Worm (Caenorhabditis elegans) whole organism, L4 larva: ENCODE data around the gene F41E6.17.

Source experiments
- D1046.2 ChIP-seq: fragments of 200-800 bp; sonication (Bioruptor generic); IDR thresholded peaks from 2 replicates; pipeline ENCODE4 v1.3.6; 2022; ENCODE audit warnings: missing genetic modification characterization, missing compliant biosample characterization
- F44E2.7 ChIP-seq: fragments of 200-800 bp; sonication (Bioruptor generic); IDR thresholded peaks from 2 replicates; pipeline ENCODE4 v2.1.2; 2022; ENCODE audit warnings: missing genetic modification characterization, missing compliant biosample characterization
- T20F7.1 ChIP-seq: fragments of 200-800 bp; sonication (Bioruptor generic); optimal IDR thresholded peaks from 2 replicates; lab custom pipeline; 2018; ENCODE audit warnings: mild to moderate bottlenecking, missing genetic modification characterization, missing compliant biosample characterization
- T26A8.4 ChIP-seq: fragments of 200-800 bp; sonication (Bioruptor generic); IDR thresholded peaks from 2 replicates; pipeline ENCODE4 v1.3.6; 2022; ENCODE audit warnings: missing genetic modification characterization, missing compliant biosample characterization
- Y48G9A.11 ChIP-seq: fragments of 200-800 bp; sonication (Bioruptor generic); IDR thresholded peaks from 2 replicates; pipeline ENCODE4 v1.3.6; 2022; ENCODE audit warnings: missing genetic modification reagents, missing genetic modification characterization, missing compliant biosample characterization
- Y5F2A.4 ChIP-seq: fragments of 200-800 bp; sonication (Bioruptor generic); optimal IDR thresholded peaks from 2 replicates; lab custom pipeline; 2018; ENCODE audit warnings: mild to moderate bottlenecking, missing genetic modification characterization, missing compliant biosample characterization
- Y75B8A.6 ChIP-seq: fragments of 200-800 bp; sonication (Bioruptor generic); IDR thresholded peaks from 2 replicates; pipeline ENCODE4 v1.3.6; 2022; ENCODE audit warnings: missing genetic modification reagents, missing genetic modification characterization, missing compliant biosample characterization
- ZK337.2 ChIP-seq: fragments of 200-800 bp; sonication (Bioruptor generic); IDR thresholded peaks from 2 replicates; pipeline ENCODE4 v1.3.6; 2022; ENCODE audit warnings: missing genetic modification reagents, missing genetic modification characterization, missing compliant biosample characterization
- arid-1 ChIP-seq: fragments of 200-800 bp; sonication (Bioruptor generic); conservative IDR thresholded peaks from 2 replicates; pipeline ENCODE4 v1.3.6; 2022; ENCODE audit warnings: missing genetic modification reagents, missing genetic modification characterization, missing compliant biosample characterization
- attf-4 ChIP-seq: sonication (generic microtip); optimal IDR thresholded peaks from 3 replicates; lab custom pipeline; 2017; ENCODE audit warnings: missing biosample characterization, missing genetic modification characterization
- ceh-20 ChIP-seq: fragments of 200-800 bp; sonication (Bioruptor generic); IDR thresholded peaks from 2 replicates; pipeline ENCODE4 v1.3.6; 2022; ENCODE audit warnings: missing genetic modification reagents, missing genetic modification characterization, missing compliant biosample characterization
- ceh-28 ChIP-seq: fragments of 150-350 bp; optimal IDR thresholded peaks from 2 replicates; lab custom pipeline; 2014; ENCODE audit warnings: missing biosample characterization, missing genetic modification reagents, missing genetic modification characterization
- daf-16 ChIP-seq, 3 experiments: sonication (generic microtip); optimal IDR thresholded peaks; 2 replicates each; lab custom pipeline; 2016 to 2017; ENCODE audit warnings: missing genetic modification characterization in 3 of 3, missing genetic modification reagents in 3 of 3, mild to moderate bottlenecking in 2 of 3, missing compliant biosample characterization in 2 of 3, missing biosample characterization in 1 of 3, moderate library complexity in 1 of 3
- daf-19 ChIP-seq: fragments of 200-800 bp; sonication (Bioruptor generic); conservative IDR thresholded peaks from 2 replicates; pipeline ENCODE4 v1.3.6; 2022; ENCODE audit warnings: missing genetic modification characterization, missing compliant biosample characterization
- dmd-8 ChIP-seq: fragments of 200-800 bp; sonication (Bioruptor generic); IDR thresholded peaks from 2 replicates; pipeline ENCODE4 v1.3.6; 2022; ENCODE audit warnings: missing genetic modification characterization, missing compliant biosample characterization
- dpl-1 ChIP-seq: fragments of 150-350 bp; optimal IDR thresholded peaks from 2 replicates; lab custom pipeline; 2014; ENCODE audit warnings: missing biosample characterization, missing genetic modification reagents, missing genetic modification characterization
- duxl-1 ChIP-seq: sonication (generic microtip); optimal IDR thresholded peaks from 2 replicates; lab custom pipeline; 2016; ENCODE audit warnings: mild to moderate bottlenecking, missing genetic modification characterization, moderate library complexity, missing compliant biosample characterization; ENCODE audit not compliant: poor library complexity
- egl-27 ChIP-seq: sonication (generic microtip); optimal IDR thresholded peaks from 3 replicates; lab custom pipeline; 2017; ENCODE audit warnings: missing biosample characterization, missing genetic modification reagents, missing genetic modification characterization
- hif-1 ChIP-seq, 2 experiments: sonication (generic microtip); optimal IDR thresholded peaks; 2 replicates each; lab custom pipeline; 2016 to 2017; ENCODE audit warnings: missing compliant biosample characterization in 2 of 2, missing genetic modification characterization in 2 of 2, missing genetic modification reagents in 2 of 2, missing genotype in 2 of 2, mild to moderate bottlenecking in 1 of 2
- hlh-11 ChIP-seq: fragments of 200-800 bp; sonication (Bioruptor generic); optimal IDR thresholded peaks from 2 replicates; lab custom pipeline; 2018; ENCODE audit warnings: mild to moderate bottlenecking, missing genetic modification characterization, missing compliant biosample characterization
- hlh-30 ChIP-seq: sonication (generic microtip); optimal IDR thresholded peaks from 2 replicates; lab custom pipeline; 2017; ENCODE audit warnings: antibody characterized with exemption, mild to moderate bottlenecking, missing genetic modification characterization, missing compliant biosample characterization; ENCODE audit not compliant: insufficient read depth
- lin-1 ChIP-seq: fragments of 200-800 bp; sonication (Bioruptor generic); IDR thresholded peaks from 2 replicates; pipeline ENCODE4 v1.3.6; 2022; ENCODE audit warnings: missing genetic modification reagents, missing genetic modification characterization, missing compliant biosample characterization
- lin-29 ChIP-seq: fragments of 200-800 bp; sonication (Bioruptor generic); IDR thresholded peaks from 2 replicates; pipeline ENCODE4 v1.3.6; 2022; ENCODE audit warnings: missing genetic modification reagents, missing genetic modification characterization, missing compliant biosample characterization
- madf-5 ChIP-seq, 2 experiments: fragments of 200-800 bp; sonication (Bioruptor generic); IDR thresholded peaks; 2 replicates each; pipeline ENCODE4 v1.3.6; 2022; ENCODE audit warnings: missing compliant biosample characterization in 2 of 2, missing genetic modification characterization in 2 of 2
- mdl-1 ChIP-seq, 2 experiments: fragments of 150-350 bp in 1 of 2; sonication (generic microtip) in 1 of 2; optimal IDR thresholded peaks; 2 replicates each; lab custom pipeline; 2014 to 2017; ENCODE audit warnings: missing biosample characterization in 2 of 2, missing genetic modification characterization in 2 of 2
- mdt-29 ChIP-seq: fragments of 200-800 bp; sonication (Bioruptor generic); IDR thresholded peaks from 2 replicates; pipeline ENCODE4 v1.3.6; 2022; ENCODE audit warnings: missing genetic modification reagents, missing genetic modification characterization, missing compliant biosample characterization
- mes-2 ChIP-seq: sonication (generic microtip); optimal IDR thresholded peaks from 2 replicates; lab custom pipeline; 2016; ENCODE audit warnings: missing genotype, mild to moderate bottlenecking, missing genetic modification characterization, missing compliant biosample characterization; ENCODE audit not compliant: poor library complexity, severe bottlenecking
- mxl-2 ChIP-seq: fragments of 200-800 bp; sonication (Bioruptor generic); conservative IDR thresholded peaks from 2 replicates; pipeline ENCODE4 v1.3.6; 2022; ENCODE audit warnings: missing genetic modification reagents, missing genetic modification characterization, missing compliant biosample characterization
- mxl-3 ChIP-seq: fragments of 200-800 bp; sonication (Bioruptor generic); optimal IDR thresholded peaks from 2 replicates; lab custom pipeline; 2018; ENCODE audit warnings: mild to moderate bottlenecking, missing genetic modification characterization, missing compliant biosample characterization
- nhr-102 ChIP-seq: sonication (generic microtip); optimal IDR thresholded peaks from 2 replicates; lab custom pipeline; 2016; ENCODE audit warnings: mild to moderate bottlenecking, missing genetic modification characterization, moderate library complexity, missing compliant biosample characterization
- nhr-111 ChIP-seq: fragments of 200-800 bp; sonication (Bioruptor generic); optimal IDR thresholded peaks from 2 replicates; lab custom pipeline; 2018; ENCODE audit warnings: mild to moderate bottlenecking, missing genetic modification characterization, missing compliant biosample characterization
- nhr-41 ChIP-seq: fragments of 200-800 bp; sonication (Bioruptor generic); IDR thresholded peaks from 2 replicates; pipeline ENCODE4 v1.3.6; 2022; ENCODE audit warnings: missing genetic modification reagents, missing genetic modification characterization, missing compliant biosample characterization
- nhr-42 ChIP-seq: fragments of 200-800 bp; sonication (Bioruptor generic); IDR thresholded peaks from 2 replicates; pipeline ENCODE4 v1.3.6; 2022; ENCODE audit warnings: missing genetic modification characterization, missing compliant biosample characterization
- nhr-6 ChIP-seq: fragments of 150-350 bp; optimal IDR thresholded peaks from 2 replicates; lab custom pipeline; 2014; ENCODE audit warnings: missing biosample characterization, missing genetic modification characterization
- pqm-1 ChIP-seq: sonication (generic microtip); optimal IDR thresholded peaks from 2 replicates; lab custom pipeline; 2017; ENCODE audit warnings: missing biosample characterization, missing genetic modification characterization
- saeg-2 ChIP-seq: fragments of 200-800 bp; sonication (Bioruptor generic); IDR thresholded peaks from 2 replicates; pipeline ENCODE4 v1.3.6; 2022; ENCODE audit warnings: missing genetic modification reagents, missing genetic modification characterization, missing compliant biosample characterization
- sdz-12 ChIP-seq: fragments of 200-800 bp; sonication (Bioruptor generic); optimal IDR thresholded peaks from 2 replicates; lab custom pipeline; 2018; ENCODE audit warnings: mild to moderate bottlenecking, missing genetic modification characterization, missing compliant biosample characterization
- skn-1 ChIP-seq: fragments of 150-350 bp; optimal IDR thresholded peaks from 2 replicates; lab custom pipeline; 2014; ENCODE audit warnings: missing biosample characterization, missing genetic modification characterization
- snpc-4 ChIP-seq: fragments of 150-350 bp; optimal IDR thresholded peaks from 2 replicates; lab custom pipeline; 2014; ENCODE audit warnings: missing biosample characterization, missing genetic modification characterization
- spr-1 ChIP-seq: sonication (generic microtip); optimal IDR thresholded peaks from 2 replicates; lab custom pipeline; 2016; ENCODE audit warnings: mild to moderate bottlenecking, missing genetic modification characterization, missing compliant biosample characterization
- tra-1 ChIP-seq: fragments of 200-800 bp; sonication (Bioruptor generic); IDR thresholded peaks from 2 replicates; pipeline ENCODE4 v1.3.6; 2022; ENCODE audit warnings: missing genetic modification reagents, missing genetic modification characterization, missing compliant biosample characterization
- zfp-2 ChIP-seq: sonication (generic microtip); optimal IDR thresholded peaks from 2 replicates; lab custom pipeline; 2016; ENCODE audit warnings: mild to moderate bottlenecking, missing genetic modification characterization, missing compliant biosample characterization
- zip-11 ChIP-seq: fragments of 200-800 bp; sonication (Bioruptor generic); IDR thresholded peaks from 2 replicates; pipeline ENCODE4 v1.3.6; 2022; ENCODE audit warnings: missing genetic modification characterization, missing compliant biosample characterization
- zip-2 ChIP-seq: fragments of 150-350 bp; optimal IDR thresholded peaks from 2 replicates; lab custom pipeline; 2014; ENCODE audit warnings: missing biosample characterization, missing genetic modification characterization

F41E6.17 gene

DNA sequence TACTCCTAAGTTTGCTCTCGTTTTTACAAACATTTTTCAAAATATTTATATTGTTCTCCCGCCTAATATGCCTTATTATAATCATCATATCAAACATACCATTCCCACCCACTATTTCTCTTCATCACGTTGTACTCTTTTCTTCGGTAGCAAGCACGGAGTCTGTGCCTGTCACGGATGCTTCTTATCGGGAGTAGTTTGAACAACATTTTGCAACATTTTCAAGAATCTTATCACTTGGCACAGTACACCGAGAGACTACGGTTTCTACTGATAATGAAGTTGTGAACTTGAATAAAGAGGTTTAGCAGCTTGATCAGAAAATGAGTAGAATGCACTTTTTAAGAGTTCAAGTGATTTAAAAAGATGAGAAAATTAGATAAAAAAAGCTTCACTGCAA, 24.4 kb downstream of the F41E6.17 start (continued):
- TF ChIP-seq mdl-1 (tag; optimal IDR thresholded peaks at IDR 0.05; lab: Kevin White, UChicago), result peak in 1 of 2 experiments; percentile 48

DNA sequence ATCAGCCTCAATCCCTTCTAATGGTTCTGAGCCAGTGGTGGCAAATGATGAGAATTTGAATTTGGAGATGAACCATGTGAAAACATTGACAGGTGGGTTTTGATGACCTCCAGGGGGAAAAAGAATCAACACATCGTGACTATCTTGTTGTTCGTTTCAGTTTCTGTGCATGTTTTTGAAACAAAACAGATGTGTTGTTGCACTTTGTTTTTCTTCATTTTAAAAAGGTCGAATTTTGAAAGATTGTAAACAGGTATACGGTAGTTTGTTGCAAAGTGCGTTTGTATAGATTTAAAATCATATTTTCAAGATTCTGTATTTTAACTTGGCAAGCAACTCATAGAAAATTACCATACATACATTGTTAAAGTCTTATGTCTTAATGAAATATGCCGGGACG, 26.5 kb downstream of the F41E6.17 start:
- TF ChIP-seq mxl-2 (GFP tag; lab: Robert Waterston, UW) (no peak), daf-16 (GFP tag; optimal IDR thresholded peaks at IDR 0.05; lab: Kevin White, UChicago) (peak in 1 of 2 experiments; percentile 73), daf-16 (tag; optimal IDR thresholded peaks at IDR 0.05; lab: Kevin White, UChicago) (peak; percentile 68), hlh-30 (peak; percentile 15), D1046.2 (no peak)
- TF ChIP-seq, all 104 proteins: peak for 2

DNA sequence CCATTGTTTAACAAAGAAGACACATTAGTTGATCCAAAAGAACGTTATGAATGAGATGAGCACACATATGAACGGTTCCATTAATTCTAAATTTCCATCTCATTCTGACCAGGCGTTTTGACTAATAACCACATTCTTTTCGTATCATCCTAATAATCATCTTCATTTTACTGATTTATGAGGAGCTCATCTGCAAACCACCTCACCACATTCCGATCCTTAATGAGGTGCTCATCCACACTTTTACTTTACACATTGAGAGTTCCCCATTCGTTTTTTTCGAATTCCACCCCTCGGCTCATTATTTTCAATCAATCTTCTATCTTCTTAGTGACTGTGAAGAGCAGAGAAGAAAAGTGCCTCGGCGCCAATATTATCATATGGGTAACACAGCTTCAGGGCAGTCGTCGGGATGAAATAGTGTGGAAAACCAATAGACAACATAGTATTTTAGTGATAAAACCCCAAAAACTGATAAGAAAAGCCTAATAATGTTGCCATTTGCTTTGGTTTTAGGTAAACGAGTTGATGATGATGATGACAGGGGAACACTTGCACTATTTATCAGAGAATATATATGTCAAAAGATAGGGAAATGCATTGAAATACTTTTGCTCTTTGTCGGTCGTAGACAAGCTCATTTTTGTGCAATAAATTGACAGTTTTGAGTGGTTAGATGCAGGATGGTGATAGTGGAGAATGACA, 27.3 kb downstream of the F41E6.17 start:
- TF ChIP-seq hif-1 (tag; optimal IDR thresholded peaks at IDR 0.05; lab: Kevin White, UChicago) (peak in 1 of 2 experiments; percentile 37), nhr-111 (GFP tag; lab: Kevin White, UChicago) (no peak), ceh-28 (tag; lab: Kevin White, UChicago) (no peak), lin-29 (GFP tag; lab: Robert Waterston, UW) (no peak), daf-16 (GFP tag; optimal IDR thresholded peaks at IDR 0.05; lab: Kevin White, UChicago) (peak in 1 of 2 experiments; percentile 94), daf-16 (tag; optimal IDR thresholded peaks at IDR 0.05; lab: Kevin White, UChicago) (peak; percentile 99), spr-1 (tag; lab: Kevin White, UChicago) (no peak), sdz-12 (no peak), Y75B8A.6 (no peak), ceh-20 (GFP tag; lab: Robert Waterston, UW) (peak; percentile 78), skn-1 (tag; lab: Kevin White, UChicago) (no peak), hlh-30 (peak; percentile 40), snpc-4 (no peak), mdt-29 (no peak), nhr-41 (GFP tag; lab: Robert Waterston, UW) (peak; percentile 78; the same call in 1 of the 2 replicates), dpl-1 (GFP tag; lab: Kevin White, UChicago) (no peak), dmd-8 (GFP tag; lab: Robert Waterston, UW) (no peak), duxl-1 (tag; lab: Kevin White, UChicago) (no peak), mes-2 (peak; percentile 27), nhr-6 (tag; lab: Kevin White, UChicago) (peak; percentile 22), daf-19 (GFP tag; lab: Robert Waterston, UW) (no peak), saeg-2 (0 out of 2 replicates have a peak, but pooled peaks have one; percentile 40), pqm-1 (peak; percentile 99), nhr-42 (GFP tag; lab: Robert Waterston, UW) (no peak), T26A8.4 (GFP tag; lab: Robert Waterston, UW) (0 out of 2 replicates have a peak, but pooled peaks have one; percentile 35), T20F7.1 (GFP tag; lab: Kevin White, UChicago) (peak; percentile 73), nhr-102 (tag; lab: Kevin White, UChicago) (peak; percentile 93), zip-11 (GFP tag; lab: Robert Waterston, UW) (no peak), attf-4 (tag; lab: Kevin White, UChicago) (no peak), Y5F2A.4 (GFP tag; lab: Kevin White, UChicago) (no peak), tra-1 (GFP tag; lab: Robert Waterston, UW) (peak; percentile 99), hlh-11 (peak; percentile 98), zip-2 (tag; lab: Kevin White, UChicago) (no peak), F44E2.7 (GFP tag; lab: Robert Waterston, UW) (no peak), madf-5 (GFP tag; IDR thresholded peaks at IDR 0.05; lab: Robert Waterston, UW) (no peak), egl-27 (tag; lab: Kevin White, UChicago) (no peak), zfp-2 (no peak), Y48G9A.11 (GFP tag; lab: Robert Waterston, UW) (no peak), mxl-3 (GFP tag; lab: Kevin White, UChicago) (peak; percentile 42), ZK337.2 (no peak), mdl-1 (tag; optimal IDR thresholded peaks at IDR 0.05; lab: Kevin White, UChicago) (no peak), arid-1 (GFP tag; lab: Robert Waterston, UW) (no peak), lin-1 (GFP tag; lab: Robert Waterston, UW) (peak; percentile 93; the same call in 1 of the 2 replicates)
